Worm (Caenorhabditis elegans) whole organism, L1 larva: ENCODE measurements around the gene H03G16.1.

Experiments
- lin-13 ChIP-seq: fragments of 150-350 bp; optimal IDR thresholded peaks from 2 replicates; lab custom pipeline; 2014; ENCODE audit warnings: missing biosample characterization, missing genetic modification reagents, missing genetic modification characterization
- nhr-11 ChIP-seq: fragments of 150-350 bp; optimal IDR thresholded peaks from 2 replicates; lab custom pipeline; 2014; ENCODE audit warnings: missing biosample characterization, missing genetic modification characterization
- pag-3 ChIP-seq: sonication (generic microtip); optimal IDR thresholded peaks from 2 replicates; lab custom pipeline; 2017; ENCODE audit warnings: missing genetic modification characterization, mild to moderate bottlenecking, missing compliant biosample characterization, antibody characterized with exemption, borderline replicate concordance; ENCODE audit not compliant: insufficient read depth
- snpc-4 ChIP-seq: fragments of 150-350 bp; optimal IDR thresholded peaks from 2 replicates; lab custom pipeline; 2014; ENCODE audit warnings: missing biosample characterization, missing genetic modification characterization
- unc-30 ChIP-seq: sonication (generic microtip); optimal IDR thresholded peaks from 2 replicates; lab custom pipeline; 2017; ENCODE audit warnings: missing biosample characterization, missing genetic modification characterization

DNA sequence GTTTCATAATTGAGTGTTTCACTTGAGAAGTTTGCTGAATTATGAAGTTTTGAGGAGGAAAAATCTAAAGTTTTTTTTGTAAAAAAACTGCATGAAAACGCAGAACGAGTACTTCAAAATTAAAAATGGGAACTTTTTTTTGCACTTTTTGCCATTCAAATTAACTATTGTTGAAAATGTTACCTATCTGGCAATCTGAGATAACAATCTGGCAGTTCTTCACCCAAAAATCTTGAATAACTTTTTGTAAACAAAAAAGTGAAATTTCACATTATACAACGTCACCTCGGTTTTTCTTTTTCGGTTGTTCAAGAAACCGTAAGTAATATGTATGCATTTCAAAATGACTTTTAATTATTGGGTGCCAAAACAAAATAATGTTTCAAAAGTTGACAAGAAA is 11.1 kb upstream of the H03G16.1 start:
- TF ChIP-seq nhr-11 (no peak), lin-13 (no peak), snpc-4 (tag; lab: Kevin White, UChicago) (no peak), unc-30 (no peak), pag-3 (tag; lab: Kevin White, UChicago) (no peak)
